Worm (Caenorhabditis elegans) whole organism, L1 larva: ENCODE measurements around the gene Y25C1A.14.

Experiments
- aly-2 ChIP-seq: fragments of 150-350 bp; optimal IDR thresholded peaks from 2 replicates; lab custom pipeline; 2014; ENCODE audit warnings: missing biosample characterization, missing genetic modification characterization
- ama-1 ChIP-seq: fragments of 150-350 bp; optimal IDR thresholded peaks from 2 replicates; lab custom pipeline; 2014
- dsc-1 ChIP-seq: sonication (generic microtip); optimal IDR thresholded peaks from 2 replicates; lab custom pipeline; 2016; ENCODE audit warnings: mild to moderate bottlenecking, missing genetic modification characterization, missing compliant biosample characterization
- efl-1 ChIP-seq, 4 experiments: fragments of 150-350 bp; optimal IDR thresholded peaks in 3 of 4; peaks in 1 of 4; 1 replicate in 1 of 4; 2 replicates in 3 of 4; lab custom pipeline; 2014; ENCODE audit warnings: missing biosample characterization in 2 of 4, missing genetic modification characterization in 2 of 4, missing genetic modification reagents in 2 of 4
- elt-2 ChIP-seq: sonication (generic microtip); optimal IDR thresholded peaks from 2 replicates; lab custom pipeline; 2016; ENCODE audit warnings: missing genetic modification characterization, mild to moderate bottlenecking, inconsistent platforms, missing compliant biosample characterization, missing genetic modification reagents
- fkh-10 ChIP-seq: sonication (generic microtip); optimal IDR thresholded peaks from 2 replicates; lab custom pipeline; 2017; ENCODE audit warnings: missing biosample characterization, missing genetic modification reagents, missing genetic modification characterization
- isw-1 ChIP-seq: fragments of 200-800 bp; sonication (Bioruptor generic); IDR thresholded peaks from 2 replicates; pipeline ENCODE4 v1.3.6; 2022; ENCODE audit warnings: missing genetic modification characterization, missing compliant biosample characterization
- lin-13 ChIP-seq: fragments of 150-350 bp; optimal IDR thresholded peaks from 2 replicates; lab custom pipeline; 2014; ENCODE audit warnings: missing biosample characterization, missing genetic modification reagents, missing genetic modification characterization
- lin-35 ChIP-seq, 2 experiments: fragments of 150-350 bp; optimal IDR thresholded peaks; 2 replicates each; lab custom pipeline; 2014; ENCODE audit warnings: missing biosample characterization in 2 of 2, missing genetic modification characterization in 2 of 2, missing genetic modification reagents in 2 of 2
- nhr-237 ChIP-seq: fragments of 150-350 bp; optimal IDR thresholded peaks from 2 replicates; lab custom pipeline; 2014; ENCODE audit warnings: missing biosample characterization, missing genetic modification characterization
- unc-30 ChIP-seq: sonication (generic microtip); optimal IDR thresholded peaks from 2 replicates; lab custom pipeline; 2017; ENCODE audit warnings: missing biosample characterization, missing genetic modification characterization
- zag-1 ChIP-seq: fragments of 150-350 bp; optimal IDR thresholded peaks from 2 replicates; lab custom pipeline; 2014; ENCODE audit warnings: missing biosample characterization, missing genetic modification characterization
- ztf-4 ChIP-seq: fragments of 150-350 bp; optimal IDR thresholded peaks from 2 replicates; lab custom pipeline; 2014; ENCODE audit warnings: missing biosample characterization, missing genetic modification characterization

DNA sequence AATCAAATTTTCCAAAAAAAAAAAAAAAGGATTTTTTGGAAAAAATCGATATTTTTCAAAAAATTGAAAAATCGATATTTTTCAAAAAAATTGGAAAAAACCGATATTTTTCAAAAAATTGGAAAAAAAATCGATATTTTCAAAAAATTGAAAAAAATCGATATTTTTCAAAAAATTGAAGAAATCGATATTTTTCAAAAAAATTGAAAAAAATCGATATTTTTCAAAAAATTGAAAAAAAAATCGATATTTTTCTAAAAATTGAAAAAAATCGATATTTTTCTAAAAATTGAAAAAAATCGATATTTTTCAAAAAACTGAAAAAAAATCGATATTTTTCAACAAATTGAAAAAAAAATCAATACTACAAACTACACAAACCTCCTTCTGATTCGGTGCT, 32.8 kb downstream of the Y25C1A.14 start:
- TF ChIP-seq aly-2 (tag; lab: Kevin White, UChicago) (no peak), unc-30 (tag; lab: Kevin White, UChicago) (no peak), ztf-4 (tag; lab: Kevin White, UChicago) (no peak), ama-1 (lab: Kevin White, UChicago) (no peak), fkh-10 (GFP tag; lab: Kevin White, UChicago) (no peak), efl-1 (optimal IDR thresholded peaks at IDR 0.05; lab: Kevin White, UChicago) (no peak), efl-1 (GFP tag; optimal IDR thresholded peaks at IDR 0.05 in 1 of 2; lab: Kevin White, UChicago) (no peak), isw-1 (GFP tag; lab: Robert Waterston, UW) (no peak), nhr-237 (no peak), elt-2 (tag; lab: Kevin White, UChicago) (no peak), zag-1 (no peak), lin-35 (GFP tag; optimal IDR thresholded peaks at IDR 0.05; lab: Kevin White, UChicago) (no peak), dsc-1 (tag; lab: Kevin White, UChicago) (no peak), lin-13 (GFP tag; lab: Kevin White, UChicago) (no peak)
